Fruit fly (Drosophila melanogaster): ENCODE measurements around the gene CG33648.

The CG33648 gene

DNA sequence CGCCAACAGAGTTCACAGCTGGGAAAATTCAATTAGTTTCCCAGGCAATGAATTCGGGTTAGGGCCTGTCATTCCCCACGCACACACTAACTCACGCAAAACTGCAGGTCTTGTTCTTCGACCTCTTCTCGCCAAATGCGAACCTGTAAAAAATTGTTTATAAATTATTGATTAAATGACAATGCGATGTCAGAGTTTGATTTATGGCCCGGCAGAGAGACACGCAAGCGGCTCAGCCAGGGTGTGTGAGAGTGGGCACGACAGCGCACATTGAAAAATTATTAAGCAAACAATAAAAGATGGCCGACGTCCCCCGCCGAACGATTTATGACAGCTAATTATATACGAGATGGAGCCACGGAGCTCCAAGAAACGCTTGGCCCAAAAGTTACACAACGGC lies 20.5 kb upstream of the CG33648 start (continued):
- TF ChIP-seq Dad (GFP tag; optimal IDR thresholded peaks at IDR 0.05) (no peak), Pdp1 (GFP tag; optimal IDR thresholded peaks at IDR 0.05) (peak in 1 of 2 experiments; percentile 68), grn (GFP tag; optimal IDR thresholded peaks at IDR 0.05) (no peak), CG34422 (GFP tag; IDR thresholded peaks at IDR 0.05) (no peak), Poxn (GFP tag; IDR thresholded peaks at IDR 0.05) (no peak), pan (optimal IDR thresholded peaks at IDR 0.05) (no peak), pan (GFP tag; optimal IDR thresholded peaks at IDR 0.05 in 1 of 2, IDR thresholded peaks at IDR 0.05 in 1 of 2) (peak in 1 of 2 experiments; percentile 14), CG6854 (GFP tag; optimal IDR thresholded peaks at IDR 0.05) (no peak), onecut (GFP tag; IDR thresholded peaks at IDR 0.05) (peak; percentile 32; the same call in 1 of the 2 replicates), dmrt11E (tag; optimal IDR thresholded peaks at IDR 0.05) (no peak), CG15073 (GFP tag; optimal IDR thresholded peaks at IDR 0.05) (no peak), tio (GFP tag; optimal IDR thresholded peaks at IDR 0.05) (no peak), corto (GFP tag; optimal IDR thresholded peaks at IDR 0.05) (no peak), Med (GFP tag) (peak; percentile 54), CG4282 (GFP tag; optimal IDR thresholded peaks at IDR 0.05) (no peak)

dm6 chr2L:14505004-14505835 lies 18.9 kb upstream of the CG33648 start:
- peak; percentile 63; the same call in 1 of the 2 replicates for TF ChIP-seq CG4360 (GFP tag; IDR thresholded peaks at IDR 0.05)
- peak; percentile 72 for TF ChIP-seq sim (GFP tag; IDR thresholded peaks at IDR 0.05)
- TF ChIP-seq Doc2 (GFP tag; IDR thresholded peaks at IDR 0.05), result no peak
- TF ChIP-seq mirr (GFP tag; optimal IDR thresholded peaks at IDR 0.05), result peak; percentile 85
- peak; percentile 83 for TF ChIP-seq repo (GFP tag; optimal IDR thresholded peaks at IDR 0.05)
- peak; percentile 74 for TF ChIP-seq CG7271 (tag; optimal IDR thresholded peaks at IDR 0.05)
- TF ChIP-seq unc-4 (GFP tag; IDR thresholded peaks at IDR 0.05; ENCODE audit: partially characterized antibody), result no peak
- TF ChIP-seq Mrtf (GFP tag; IDR thresholded peaks at IDR 0.05), result peak; percentile 63; the same call in 2 of the 3 replicates
- peak; percentile 88 for TF ChIP-seq CG15011 (GFP tag; optimal IDR thresholded peaks at IDR 0.05)
- TF ChIP-seq cwo (GFP tag; optimal IDR thresholded peaks at IDR 0.05), result peak; percentile 82
- peak; percentile 90 for TF ChIP-seq CG3281 (GFP tag; optimal IDR thresholded peaks at IDR 0.05)
- TF ChIP-seq sr (GFP tag; IDR thresholded peaks at IDR 0.05), result peak; percentile 69; the same call in 1 of the 3 replicates
- peak; percentile 85 for TF ChIP-seq CG2120 (GFP tag; optimal IDR thresholded peaks at IDR 0.05)
- peak; percentile 84 for TF ChIP-seq CG6683 (GFP tag; optimal IDR thresholded peaks at IDR 0.05)
- TF ChIP-seq Dad (GFP tag; optimal IDR thresholded peaks at IDR 0.05), result peak; percentile 78
- TF ChIP-seq CG8281 (tag; optimal IDR thresholded peaks at IDR 0.05), result peak; percentile 71
- TF ChIP-seq Fer2 (tag; optimal IDR thresholded peaks at IDR 0.05), result peak; percentile 73
- peak; percentile 49 for TF ChIP-seq Sry-β (GFP tag; optimal IDR thresholded peaks at IDR 0.05)
- 0 out of 2 replicates have a peak, but pooled peaks have one; percentile 15 for TF ChIP-seq peb (GFP tag; IDR thresholded peaks at IDR 0.05)
- peak; percentile 46; the same call in 1 of the 2 replicates for TF ChIP-seq MBD-R2 (GFP tag; IDR thresholded peaks at IDR 0.05)
- TF ChIP-seq shn (GFP tag; optimal IDR thresholded peaks at IDR 0.05), result peak; percentile 90
- peak; percentile 93 for TF ChIP-seq Mes4 (GFP tag; optimal IDR thresholded peaks at IDR 0.05)
- no peak for TF ChIP-seq pan (optimal IDR thresholded peaks at IDR 0.05)
- TF ChIP-seq pan (GFP tag; optimal IDR thresholded peaks at IDR 0.05 in 1 of 2, IDR thresholded peaks at IDR 0.05 in 1 of 2), result peak in 1 of 2 experiments; percentile 69
- TF ChIP-seq dan (GFP tag; IDR thresholded peaks at IDR 0.05), result no peak
- TF ChIP-seq croc (GFP tag; conservative IDR thresholded peaks at IDR 0.05), result no peak; the same call in 1 of the 3 replicates
- TF ChIP-seq CG4617 (GFP tag; optimal IDR thresholded peaks at IDR 0.05; ENCODE audit: borderline replicate concordance), result peak; percentile 36
- peak; percentile 75 for TF ChIP-seq pum (GFP tag; optimal IDR thresholded peaks at IDR 0.05)
- TF ChIP-seq vfl (GFP tag; optimal IDR thresholded peaks at IDR 0.05), result no peak
- TF ChIP-seq nau (GFP tag; optimal IDR thresholded peaks at IDR 0.05), result peak; percentile 94
- peak; percentile 89 for TF ChIP-seq gem (tag; optimal IDR thresholded peaks at IDR 0.05)
- TF ChIP-seq CG7839 (tag; optimal IDR thresholded peaks at IDR 0.05), result peak; percentile 65
- TF ChIP-seq Ssrp (tag; optimal IDR thresholded peaks at IDR 0.05), result peak; percentile 37
- peak; percentile 81 for TF ChIP-seq Mad (GFP tag; optimal IDR thresholded peaks at IDR 0.05)
- TF ChIP-seq BtbVII (GFP tag; optimal IDR thresholded peaks at IDR 0.05), result peak; percentile 89

Measured in whole organism, embryonic.